Worm (Caenorhabditis elegans): ENCODE data around the gene cest-7.

cest-7 gene

DNA sequence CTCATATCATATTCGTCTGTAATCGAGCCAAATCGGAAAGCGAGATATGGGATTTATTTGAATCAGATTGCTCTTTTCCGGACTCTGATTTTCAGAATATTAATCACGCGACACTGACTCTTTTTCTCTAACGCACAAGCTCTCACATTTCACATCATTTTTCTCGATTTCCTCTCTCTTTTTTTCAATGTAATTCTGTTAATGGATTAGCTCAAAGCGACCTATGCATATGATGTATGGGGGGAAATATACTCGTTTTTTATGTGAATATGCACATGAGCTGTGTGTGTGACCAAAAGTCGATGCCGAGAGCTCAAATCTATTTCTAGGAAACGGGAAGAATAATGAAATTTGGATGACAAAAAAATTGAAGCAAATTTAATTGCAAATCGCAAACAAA is 29.2 kb upstream of the cest-7 start:
- TF ChIP-seq zip-8 (tag; optimal IDR thresholded peaks at IDR 0.05): no peak
- no peak for TF ChIP-seq lin-13 (tag; optimal IDR thresholded peaks at IDR 0.05)
- TF ChIP-seq blmp-1 (tag; optimal IDR thresholded peaks at IDR 0.05): no peak
- no peak for TF ChIP-seq unc-62 (GFP tag; optimal IDR thresholded peaks at IDR 0.05)
- TF ChIP-seq sem-2 (GFP tag; optimal IDR thresholded peaks at IDR 0.05): no peak
- no peak for TF ChIP-seq mab-5 (tag; optimal IDR thresholded peaks at IDR 0.05)
- no peak for TF ChIP-seq sptf-1 (tag; optimal IDR thresholded peaks at IDR 0.05)
- no peak for TF ChIP-seq lin-32 (GFP tag; optimal IDR thresholded peaks at IDR 0.05)
- TF ChIP-seq ham-2 (GFP tag; optimal IDR thresholded peaks at IDR 0.05): no peak
- no peak for TF ChIP-seq ceh-39 (tag; optimal IDR thresholded peaks at IDR 0.05)
- no peak for TF ChIP-seq nhr-2 (tag; optimal IDR thresholded peaks at IDR 0.05)

ce11 chrX:12201435-12201834 is 28.3 kb upstream of the cest-7 start:
- TF ChIP-seq nhr-12 (tag; optimal IDR thresholded peaks at IDR 0.05): no peak
- TF ChIP-seq lin-13 (tag; optimal IDR thresholded peaks at IDR 0.05): no peak
- TF ChIP-seq ceh-39 (tag; optimal IDR thresholded peaks at IDR 0.05): no peak
- TF ChIP-seq nhr-2 (tag; optimal IDR thresholded peaks at IDR 0.05): no peak
- no peak for TF ChIP-seq drap-1 (GFP tag; optimal IDR thresholded peaks at IDR 0.05)
- TF ChIP-seq tbx-8 (GFP tag; optimal IDR thresholded peaks at IDR 0.05): no peak
- no peak for TF ChIP-seq ceh-83 (GFP tag; optimal IDR thresholded peaks at IDR 0.05)
- no peak for TF ChIP-seq mls-2 (tag; optimal IDR thresholded peaks at IDR 0.05)
- TF ChIP-seq sem-2 (GFP tag; optimal IDR thresholded peaks at IDR 0.05): no peak
- TF ChIP-seq unc-39 (tag; optimal IDR thresholded peaks at IDR 0.05): no peak

ce11 chrX:12201840-12202239 is 27.9 kb upstream of the cest-7 start:
- TF ChIP-seq nhr-12 (tag; optimal IDR thresholded peaks at IDR 0.05) (no peak), ceh-83 (GFP tag; optimal IDR thresholded peaks at IDR 0.05) (no peak), ces-1 (GFP tag; optimal IDR thresholded peaks at IDR 0.05) (peak; percentile 32), unc-120 (tag; optimal IDR thresholded peaks at IDR 0.05; ENCODE audit: poor library complexity, severe bottlenecking) (no peak), lin-32 (GFP tag; optimal IDR thresholded peaks at IDR 0.05) (no peak), pha-4 (tag; optimal IDR thresholded peaks at IDR 0.05) (no peak), lin-13 (tag; optimal IDR thresholded peaks at IDR 0.05) (no peak), lsy-2 (tag; optimal IDR thresholded peaks at IDR 0.05) (no peak), ztf-11 (tag; optimal IDR thresholded peaks at IDR 0.05) (no peak)

- TF ChIP-seq nhr-2 (tag; optimal IDR thresholded peaks at IDR 0.05) (no peak), nhr-76 (tag; optimal IDR thresholded peaks at IDR 0.05) (no peak), nhr-28 (tag; optimal IDR thresholded peaks at IDR 0.05) (no peak), ztf-11 (tag; optimal IDR thresholded peaks at IDR 0.05) (no peak), nhr-12 (tag; optimal IDR thresholded peaks at IDR 0.05) (no peak), blmp-1 (tag; optimal IDR thresholded peaks at IDR 0.05) (no peak), bed-3 (GFP tag; optimal IDR thresholded peaks at IDR 0.05) (no peak), lsy-2 (tag; optimal IDR thresholded peaks at IDR 0.05) (no peak), M03D4.4 (tag; optimal IDR thresholded peaks at IDR 0.05) (no peak), ceh-39 (tag; optimal IDR thresholded peaks at IDR 0.05) (no peak), lin-32 (GFP tag; optimal IDR thresholded peaks at IDR 0.05) (no peak), ceh-83 (GFP tag; optimal IDR thresholded peaks at IDR 0.05) (no peak), ham-2 (GFP tag; optimal IDR thresholded peaks at IDR 0.05) (no peak), mls-2 (tag; optimal IDR thresholded peaks at IDR 0.05) (no peak), unc-62 (GFP tag; optimal IDR thresholded peaks at IDR 0.05) (no peak), mep-1 (tag; optimal IDR thresholded peaks at IDR 0.05) (no peak)
These were observed 25.4 kb upstream of the cest-7 start for ce11 chrX:12204334-12204733.

- TF ChIP-seq mep-1 (tag; optimal IDR thresholded peaks at IDR 0.05) (peak; percentile 33), sptf-1 (tag; optimal IDR thresholded peaks at IDR 0.05) (peak; percentile 54), ces-1 (GFP tag; optimal IDR thresholded peaks at IDR 0.05) (peak; percentile 51), mls-2 (tag; optimal IDR thresholded peaks at IDR 0.05) (peak; percentile 11), drap-1 (GFP tag; optimal IDR thresholded peaks at IDR 0.05) (no peak)
These were observed 24.2 kb upstream of the cest-7 start for ce11 chrX:12205478-12206059.

DNA sequence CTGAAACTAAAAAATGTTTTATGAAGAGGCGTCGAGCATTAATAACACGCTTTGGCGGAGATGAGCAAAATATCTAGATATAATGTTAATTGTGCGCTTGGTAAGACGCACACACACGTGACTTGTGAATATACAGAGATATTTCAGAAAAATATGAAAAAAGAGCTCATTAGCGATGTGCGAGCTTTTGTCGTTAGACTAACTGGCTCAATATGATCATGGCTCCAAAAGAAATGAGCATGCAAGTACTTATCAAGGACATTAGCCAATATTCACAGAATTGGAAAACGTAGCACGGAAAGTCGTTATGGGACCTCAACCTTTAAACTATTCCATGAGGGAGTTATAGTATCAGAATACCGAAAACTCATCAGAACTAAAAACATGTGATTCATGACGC is 22.7 kb upstream of the cest-7 start:
- TF ChIP-seq pha-4 (tag; optimal IDR thresholded peaks at IDR 0.05) (no peak), ham-2 (GFP tag; optimal IDR thresholded peaks at IDR 0.05) (no peak), flh-1 (GFP tag; optimal IDR thresholded peaks at IDR 0.05) (no peak), nhr-237 (tag; optimal IDR thresholded peaks at IDR 0.05) (no peak), nhr-2 (tag; optimal IDR thresholded peaks at IDR 0.05) (no peak), nhr-28 (tag; optimal IDR thresholded peaks at IDR 0.05) (no peak), ztf-11 (tag; optimal IDR thresholded peaks at IDR 0.05) (no peak)

Measured in whole organism, mixed stage, embryonic.